Worm (Caenorhabditis elegans) whole organism, mixed stage, embryonic: Measurements from ENCODE around the gene his-31.

ENCODE experiments used
- ceh-83 ChIP-seq: fragments of 200-800 bp; sonication (Bioruptor generic); optimal IDR thresholded peaks from 2 replicates; lab custom pipeline; 2018; ENCODE audit warnings: mild to moderate bottlenecking, missing genetic modification characterization, missing compliant biosample characterization
- mls-2 ChIP-seq: sonication (generic microtip); optimal IDR thresholded peaks from 2 replicates; lab custom pipeline; 2016; ENCODE audit warnings: mild to moderate bottlenecking, missing genetic modification characterization, moderate library complexity, missing compliant biosample characterization
- sptf-1 ChIP-seq: sonication (generic microtip); optimal IDR thresholded peaks from 2 replicates; lab custom pipeline; 2017; ENCODE audit warnings: mild to moderate bottlenecking, missing genetic modification characterization, moderate library complexity, missing compliant biosample characterization
- unc-62 ChIP-seq: fragments of 150-350 bp; optimal IDR thresholded peaks from 2 replicates; lab custom pipeline; 2014; ENCODE audit warnings: missing biosample characterization, missing genetic modification reagents, missing genetic modification characterization
- ztf-11 ChIP-seq: fragments of 150-350 bp; optimal IDR thresholded peaks from 2 replicates; lab custom pipeline; 2014; ENCODE audit warnings: missing biosample characterization, missing genetic modification characterization

DNA sequence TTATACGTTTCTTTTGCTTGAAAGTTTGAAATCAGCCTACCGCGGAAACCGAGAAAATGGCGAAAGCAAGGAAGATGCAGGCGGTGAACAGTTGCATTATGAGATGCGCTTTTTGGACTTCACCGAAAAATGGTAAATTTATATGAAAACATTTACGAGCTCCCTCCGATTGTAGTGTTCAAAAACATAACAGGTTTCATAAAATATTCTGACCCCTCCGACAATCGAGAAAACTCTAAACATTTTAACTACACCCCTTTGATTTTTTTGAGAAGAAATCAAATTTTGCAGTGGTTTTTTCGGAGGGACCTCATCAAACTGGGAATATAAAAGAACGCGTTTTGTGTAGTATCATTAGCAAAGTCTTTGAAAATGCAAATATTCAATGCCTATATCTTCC is 13.3 kb upstream of the his-31 start, which contains the start of the genes F17E9.18 and F17E9.15:
- no peak for TF ChIP-seq unc-62
- TF ChIP-seq ztf-11 (tag; lab: Kevin White, UChicago), result no peak
- no peak for TF ChIP-seq mls-2 (tag; lab: Kevin White, UChicago)
- TF ChIP-seq sptf-1, result no peak
- no peak for TF ChIP-seq ceh-83
